Worm (Caenorhabditis elegans): ENCODE measurements around the gene sra-29.

sra-29 gene

DNA sequence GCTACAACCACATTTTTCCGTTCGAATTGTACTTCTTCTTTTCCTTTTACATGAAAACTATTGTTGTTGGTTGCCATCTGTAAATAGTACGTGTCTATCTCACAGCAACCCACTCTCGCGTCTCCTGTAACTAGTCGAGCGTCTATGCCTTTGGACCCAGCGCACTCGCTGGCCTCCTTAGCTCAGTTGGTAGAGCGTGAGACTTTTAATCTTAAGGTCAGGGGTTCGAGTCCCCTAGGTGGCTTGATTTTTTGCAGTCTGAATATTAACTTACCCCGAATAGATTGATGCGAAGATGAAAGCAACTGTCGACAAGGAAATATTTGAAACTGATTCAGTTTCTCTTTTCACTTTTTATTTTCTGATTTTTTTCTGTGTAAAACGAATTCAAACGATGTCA, 10.5 kb downstream of the sra-29 start, which contains the start of gene mpz-3 (continued):
- TF ChIP-seq rec-8 (tag; optimal IDR thresholded peaks at IDR 0.05) (peak in 1 of 2 experiments; percentile 63), ztf-28 (GFP tag; IDR thresholded peaks at IDR 0.05) (no peak), lin-54 (GFP tag; optimal IDR thresholded peaks at IDR 0.05) (no peak), ceh-27 (GFP tag; optimal IDR thresholded peaks at IDR 0.05) (no peak), lag-1 (GFP tag; IDR thresholded peaks at IDR 0.05) (no peak), attf-5 (GFP tag; optimal IDR thresholded peaks at IDR 0.05) (peak; percentile 30), ztf-26 (tag; optimal IDR thresholded peaks at IDR 0.05) (peak; percentile 9), Y53F4B.3 (GFP tag; IDR thresholded peaks at IDR 0.05) (no peak), hmg-1.2 (GFP tag; IDR thresholded peaks at IDR 0.05) (peak; percentile 70), dpl-1 (GFP tag; optimal IDR thresholded peaks at IDR 0.05) (no peak), snpc-4 (GFP tag; optimal IDR thresholded peaks at IDR 0.05) (peak; percentile 27), snpc-4 (tag; optimal IDR thresholded peaks at IDR 0.05) (no peak), F52B5.7 (tag; optimal IDR thresholded peaks at IDR 0.05) (no peak), rcor-1 (GFP tag; IDR thresholded peaks at IDR 0.05) (no peak; the same call in 1 of the 2 replicates), tbp1 (GFP tag; optimal IDR thresholded peaks at IDR 0.05) (peak; percentile 96), pha-4 (tag; optimal IDR thresholded peaks at IDR 0.05) (no peak), ceh-91 (GFP tag; IDR thresholded peaks at IDR 0.05) (peak; percentile 21; the same call in 1 of the 2 replicates), nfya-1 (tag; optimal IDR thresholded peaks at IDR 0.05; ENCODE audit: borderline replicate concordance, insufficient read depth) (no peak), xnd-1 (tag; optimal IDR thresholded peaks at IDR 0.05) (no peak), sptf-2 (GFP tag; optimal IDR thresholded peaks at IDR 0.05) (no peak), B0261.1 (tag; optimal IDR thresholded peaks at IDR 0.05) (peak; percentile 84), tbx-9 (tag; optimal IDR thresholded peaks at IDR 0.05; ENCODE audit: borderline replicate concordance) (no peak), ZK185.1 (tag; optimal IDR thresholded peaks at IDR 0.05; ENCODE audit: poor library complexity, severe bottlenecking) (peak; percentile 17), ets-4 (GFP tag; optimal IDR thresholded peaks at IDR 0.05) (no peak), pbrm-1 (GFP tag; IDR thresholded peaks at IDR 0.05) (peak; percentile 44; the same call in 1 of the 2 replicates), T07F8.4 (tag; optimal IDR thresholded peaks at IDR 0.05) (peak; percentile 10), efl-1 (GFP tag; optimal IDR thresholded peaks at IDR 0.05) (peak; percentile 1), lir-1 (GFP tag; conservative IDR thresholded peaks at IDR 0.05) (0 out of 2 replicates have a peak, but pooled peaks have one; percentile 14), die-1 (tag; optimal IDR thresholded peaks at IDR 0.05) (peak; percentile 64), lsy-27 (tag; optimal IDR thresholded peaks at IDR 0.05; ENCODE audit: borderline replicate concordance, insufficient read depth) (no peak), Y95B8A.8 (GFP tag; IDR thresholded peaks at IDR 0.05) (no peak), madf-8 (GFP tag; conservative IDR thresholded peaks at IDR 0.05) (peak; percentile 20; the same call in 1 of the 2 replicates), him-1 (tag; optimal IDR thresholded peaks at IDR 0.05) (peak; percentile 96), K11D2.4 (GFP tag; IDR thresholded peaks at IDR 0.05) (no peak), Y79H2A.3 (GFP tag; conservative IDR thresholded peaks at IDR 0.05) (peak; percentile 41; the same call in 1 of the 2 replicates), B0019.2 (GFP tag; conservative IDR thresholded peaks at IDR 0.05) (no peak), ztf-3 (GFP tag; optimal IDR thresholded peaks at IDR 0.05) (no peak), hlh-26 (GFP tag; conservative IDR thresholded peaks at IDR 0.05) (no peak), chd-7 (tag; optimal IDR thresholded peaks at IDR 0.05) (no peak), F49E8.2 (tag; optimal IDR thresholded peaks at IDR 0.05; ENCODE audit: insufficient read depth) (peak; percentile 66), F33H1.4 (GFP tag; IDR thresholded peaks at IDR 0.05) (no peak; the same call in 1 of the 2 replicates), zfh-2 (GFP tag; conservative IDR thresholded peaks at IDR 0.05) (no peak), ztf-6 (GFP tag; IDR thresholded peaks at IDR 0.05) (no peak), snpc-3.4 (tag; optimal IDR thresholded peaks at IDR 0.05) (peak; percentile 56), nfya-2 (GFP tag; IDR thresholded peaks at IDR 0.05) (no peak), zim-3 (tag; optimal IDR thresholded peaks at IDR 0.05) (no peak), ztf-25 (GFP tag; IDR thresholded peaks at IDR 0.05) (no peak), ceh-100 (GFP tag; IDR thresholded peaks at IDR 0.05) (peak; percentile 47; the same call in 1 of the 2 replicates)
